Fruit fly (Drosophila melanogaster) whole organism, embryonic: ENCODE results near the gene Rad17.

Source experiments
- CG14014 ChIP-seq: fragments of 200-800 bp; sonication (Bioruptor generic); IDR thresholded peaks from 2 replicates; pipeline ENCODE4 v1.3.6; 2022; ENCODE audit warnings: missing biosample characterization, missing genetic modification characterization
- CG14965 ChIP-seq: fragments of 200-800 bp; sonication (Bioruptor generic); optimal IDR thresholded peaks from 2 replicates; lab custom pipeline; 2016; ENCODE audit warnings: missing biosample characterization, missing genetic modification characterization, borderline replicate concordance
- CG16779 ChIP-seq: fragments of 200-800 bp; sonication (Bioruptor generic); IDR thresholded peaks from 2 replicates; pipeline ENCODE4 v1.3.6; 2022; ENCODE audit warnings: missing biosample characterization, missing genetic modification characterization
- CG16813 ChIP-seq: fragments of 200-800 bp; sonication (Bioruptor generic); IDR thresholded peaks from 3 replicates; pipeline ENCODE4 v1.3.6; 2022; ENCODE audit warnings: missing biosample characterization, missing genetic modification characterization; ENCODE audit not compliant: partially characterized antibody
- CG2199 ChIP-seq: fragments of 200-800 bp; sonication (Bioruptor generic); IDR thresholded peaks from 3 replicates; pipeline ENCODE4 v1.3.6; 2022; ENCODE audit warnings: missing biosample characterization, missing genetic modification characterization
- CG31224 ChIP-seq: fragments of 200-800 bp; sonication (Bioruptor generic); IDR thresholded peaks from 2 replicates; pipeline ENCODE4 v1.3.6; 2022; ENCODE audit warnings: missing biosample characterization, missing genetic modification characterization
- Fer3 ChIP-seq: fragments of 200-800 bp; sonication (Bioruptor generic); optimal IDR thresholded peaks from 2 replicates; lab custom pipeline; 2018; ENCODE audit warnings: missing biosample characterization, mild to moderate bottlenecking, missing genetic modification characterization, moderate library complexity
- dimm ChIP-seq: fragments of 200-800 bp; sonication (Bioruptor generic); IDR thresholded peaks from 2 replicates; pipeline ENCODE4 v1.3.6; 2022; ENCODE audit warnings: missing biosample characterization, missing genetic modification characterization
- h ChIP-seq: fragments of >200 bp; optimal IDR thresholded peaks from 2 replicates; lab custom pipeline; 2017
- hth ChIP-seq: fragments of >200 bp; optimal IDR thresholded peaks from 2 replicates; lab custom pipeline; 2017; ENCODE audit warnings: inconsistent platforms
- lbe ChIP-seq: fragments of 200-800 bp; sonication (Bioruptor generic); optimal IDR thresholded peaks from 2 replicates; lab custom pipeline; 2016; ENCODE audit warnings: missing biosample characterization, mild to moderate bottlenecking, missing genetic modification characterization

DNA sequence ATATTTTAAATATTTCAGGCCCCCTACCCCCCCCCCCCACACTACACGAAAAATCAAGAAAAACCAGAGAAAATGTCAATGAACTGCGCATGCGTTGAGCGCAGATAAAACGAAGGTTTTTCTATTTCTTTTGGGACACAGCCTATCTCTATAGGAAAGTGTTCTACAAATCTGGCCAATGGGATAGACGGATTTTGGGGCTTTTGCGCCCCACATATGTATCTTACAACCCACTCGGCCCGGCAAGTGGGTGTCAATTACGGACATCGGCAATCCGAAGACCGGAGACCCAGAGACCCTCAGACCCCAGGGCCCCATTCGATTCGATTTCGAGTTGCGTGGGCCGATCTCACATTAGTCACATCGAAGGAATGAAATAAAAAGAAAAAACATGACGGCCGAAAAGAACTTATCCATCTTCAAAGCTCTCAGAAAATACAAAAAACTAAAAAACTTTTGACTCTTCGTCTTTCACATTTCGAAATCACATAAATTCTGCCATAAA is 46.5 kb upstream of the Rad17 start:
- TF ChIP-seq lbe (GFP tag; lab: Kevin White, UChicago) = no peak
- no peak for TF ChIP-seq CG16813 (GFP tag; lab: Robert Waterston, UW)
- TF ChIP-seq hth = no peak
- no peak for TF ChIP-seq CG2199
- no peak for TF ChIP-seq CG31224 (GFP tag; lab: Robert Waterston, UW)
- TF ChIP-seq h (lab: Kevin White, UChicago) = no peak
- TF ChIP-seq CG14014 (GFP tag; lab: Robert Waterston, UW) = no peak
- no peak for TF ChIP-seq dimm (GFP tag; lab: Robert Waterston, UW)
- TF ChIP-seq Fer3 (tag; lab: Kevin White, UChicago) = no peak
- no peak for TF ChIP-seq CG16779 (GFP tag; lab: Robert Waterston, UW)
- no peak for TF ChIP-seq CG14965 (GFP tag; lab: Kevin White, UChicago)
